Worm (Caenorhabditis elegans): ENCODE data around the gene tin-9.2.

tin-9.2 gene

ce11 chrIV:13121396-13121795 is 22.6 kb downstream of the tin-9.2 start:
- TF ChIP-seq nfya-1 (tag; optimal IDR thresholded peaks at IDR 0.05; ENCODE audit: insufficient read depth) (no peak), unc-39 (tag; optimal IDR thresholded peaks at IDR 0.05) (no peak), jun-1 (tag; optimal IDR thresholded peaks at IDR 0.05) (no peak), daf-12 (tag; optimal IDR thresholded peaks at IDR 0.05) (no peak), nhr-11 (tag; optimal IDR thresholded peaks at IDR 0.05) (no peak), mdl-1 (tag; optimal IDR thresholded peaks at IDR 0.05) (no peak), elt-1 (tag; optimal IDR thresholded peaks at IDR 0.05) (no peak), sea-2 (GFP tag; optimal IDR thresholded peaks at IDR 0.05) (no peak), nhr-77 (tag; optimal IDR thresholded peaks at IDR 0.05) (no peak), nhr-67 (tag; optimal IDR thresholded peaks at IDR 0.05) (no peak), nhr-23 (tag; optimal IDR thresholded peaks at IDR 0.05) (no peak)

ce11 chrIV:13125999-13126398 is 27.2 kb downstream of the tin-9.2 start:
- TF ChIP-seq fkh-2 (tag; optimal IDR thresholded peaks at IDR 0.05) (no peak), hmg-11 (tag; optimal IDR thresholded peaks at IDR 0.05) (no peak), fkh-10 (GFP tag; optimal IDR thresholded peaks at IDR 0.05) (no peak), aly-2 (tag; optimal IDR thresholded peaks at IDR 0.05) (no peak), nhr-77 (tag; optimal IDR thresholded peaks at IDR 0.05) (no peak), ZK546.5 (tag; optimal IDR thresholded peaks at IDR 0.05) (no peak), nhr-11 (tag; optimal IDR thresholded peaks at IDR 0.05) (no peak), nhr-25 (tag; optimal IDR thresholded peaks at IDR 0.05) (no peak), nhr-237 (tag; optimal IDR thresholded peaks at IDR 0.05) (no peak), snpc-4 (tag; optimal IDR thresholded peaks at IDR 0.05) (no peak)

- TF ChIP-seq aly-2 (tag; optimal IDR thresholded peaks at IDR 0.05) (no peak), skn-1 (tag; optimal IDR thresholded peaks at IDR 0.05) (no peak), mdl-1 (tag; optimal IDR thresholded peaks at IDR 0.05) (no peak), egl-27 (tag; optimal IDR thresholded peaks at IDR 0.05) (no peak), nhr-67 (tag; optimal IDR thresholded peaks at IDR 0.05) (no peak), tbx-2 (tag; optimal IDR thresholded peaks at IDR 0.05) (no peak), nhr-43 (tag; optimal IDR thresholded peaks at IDR 0.05; ENCODE audit: poor library complexity, severe bottlenecking) (no peak), fos-1 (tag; optimal IDR thresholded peaks at IDR 0.05) (no peak), fkh-2 (tag; optimal IDR thresholded peaks at IDR 0.05) (no peak), elt-3 (tag; optimal IDR thresholded peaks at IDR 0.05) (no peak), hmg-11 (tag; optimal IDR thresholded peaks at IDR 0.05) (no peak), ztf-4 (tag; optimal IDR thresholded peaks at IDR 0.05) (no peak), pqm-1 (tag; optimal IDR thresholded peaks at IDR 0.05) (no peak), nhr-28 (tag; optimal IDR thresholded peaks at IDR 0.05) (no peak), jun-1 (tag; optimal IDR thresholded peaks at IDR 0.05) (no peak), eor-1 (tag; optimal IDR thresholded peaks at IDR 0.05) (no peak)
These were observed 28.9 kb downstream of the tin-9.2 start for ce11 chrIV:13127720-13128119.

- no peak for TF ChIP-seq ztf-11 (tag; optimal IDR thresholded peaks at IDR 0.05)
- no peak for TF ChIP-seq mdl-1 (tag; optimal IDR thresholded peaks at IDR 0.05)
- TF ChIP-seq eor-1 (tag; optimal IDR thresholded peaks at IDR 0.05), result no peak
- no peak for TF ChIP-seq snpc-4 (tag; optimal IDR thresholded peaks at IDR 0.05)
- no peak for TF ChIP-seq zag-1 (tag; optimal IDR thresholded peaks at IDR 0.05)
- no peak for TF ChIP-seq nhr-43 (tag; optimal IDR thresholded peaks at IDR 0.05; ENCODE audit: poor library complexity, severe bottlenecking)
- TF ChIP-seq lsy-12 (tag; optimal IDR thresholded peaks at IDR 0.05), result no peak
- no peak for TF ChIP-seq ceh-16 (tag; optimal IDR thresholded peaks at IDR 0.05)
- no peak for TF ChIP-seq elt-1 (tag; optimal IDR thresholded peaks at IDR 0.05)
- TF ChIP-seq lin-15B (tag; optimal IDR thresholded peaks at IDR 0.05), result no peak
- TF ChIP-seq nhr-28 (tag; optimal IDR thresholded peaks at IDR 0.05), result no peak
- TF ChIP-seq ceh-9 (tag; optimal IDR thresholded peaks at IDR 0.05), result no peak
- TF ChIP-seq egl-5 (tag; optimal IDR thresholded peaks at IDR 0.05), result no peak
- TF ChIP-seq elt-3 (tag; optimal IDR thresholded peaks at IDR 0.05), result no peak
- no peak for TF ChIP-seq mml-1 (tag; optimal IDR thresholded peaks at IDR 0.05)
- TF ChIP-seq fkh-2 (tag; optimal IDR thresholded peaks at IDR 0.05), result no peak
- no peak for TF ChIP-seq elt-2 (tag; optimal IDR thresholded peaks at IDR 0.05)
- no peak for TF ChIP-seq ceh-82 (tag; optimal IDR thresholded peaks at IDR 0.05)
- TF ChIP-seq nhr-237 (tag; optimal IDR thresholded peaks at IDR 0.05), result no peak
- no peak for TF ChIP-seq hmg-11 (tag; optimal IDR thresholded peaks at IDR 0.05)
These were observed 43.5 kb downstream of the tin-9.2 start, which contains the start of gene spe-43 for ce11 chrIV:13142254-13142653. Gene spe-43 (minus strand): TSS chrIV:13142354.
